Fruit fly (Drosophila melanogaster) whole organism, prepupa: ENCODE measurements around the gene CG7907.

Experiments used
- Blimp-1 ChIP-seq: fragments of 200-800 bp; sonication (Bioruptor generic); optimal IDR thresholded peaks from 3 replicates; lab custom pipeline; 2017; ENCODE audit warnings: missing biosample characterization, missing genetic modification characterization, mild to moderate bottlenecking, moderate library complexity, missing genetic modification reagents
- CG10631 ChIP-seq: fragments of 200-800 bp; sonication (Bioruptor generic); optimal IDR thresholded peaks from 2 replicates; lab custom pipeline; 2016; ENCODE audit warnings: missing biosample characterization, missing genetic modification characterization
- CG10669 ChIP-seq: fragments of 200-800 bp; sonication (Bioruptor generic); optimal IDR thresholded peaks from 3 replicates; lab custom pipeline; 2018; ENCODE audit warnings: missing biosample characterization, mild to moderate bottlenecking, missing genetic modification characterization, moderate library complexity
- CG11294 ChIP-seq: fragments of 200-800 bp; sonication (Bioruptor generic); IDR thresholded peaks from 2 replicates; pipeline ENCODE4 v1.3.6; 2022; ENCODE audit warnings: missing biosample characterization, missing genetic modification characterization
- CG11762 ChIP-seq: fragments of 200-800 bp; sonication (Bioruptor generic); optimal IDR thresholded peaks from 3 replicates; lab custom pipeline; 2016; ENCODE audit warnings: missing biosample characterization, missing genetic modification characterization; ENCODE audit not compliant: insufficient read depth
- CG11902 ChIP-seq: fragments of 200-800 bp; sonication (Bioruptor generic); optimal IDR thresholded peaks from 3 replicates; lab custom pipeline; 2016; ENCODE audit warnings: missing biosample characterization, missing genetic modification characterization
- CG16779 ChIP-seq: fragments of 200-800 bp; sonication (Bioruptor generic); optimal IDR thresholded peaks from 3 replicates; lab custom pipeline; 2017; ENCODE audit warnings: missing biosample characterization, mild to moderate bottlenecking, missing genetic modification characterization
- CG32006 ChIP-seq: fragments of 200-800 bp; sonication (Bioruptor generic); optimal IDR thresholded peaks from 3 replicates; lab custom pipeline; 2017; ENCODE audit warnings: missing biosample characterization, mild to moderate bottlenecking, missing genetic modification characterization
- CG4318 ChIP-seq: fragments of 200-800 bp; sonication (Bioruptor generic); optimal IDR thresholded peaks from 3 replicates; lab custom pipeline; 2017; ENCODE audit warnings: missing biosample characterization, mild to moderate bottlenecking, missing genetic modification characterization
- CG6276 ChIP-seq: fragments of 200-800 bp; sonication (Bioruptor generic); optimal IDR thresholded peaks from 2 replicates; lab custom pipeline; 2017; ENCODE audit warnings: missing biosample characterization, mild to moderate bottlenecking, missing genetic modification characterization
- CG6792 ChIP-seq: fragments of 200-800 bp; sonication (Bioruptor generic); optimal IDR thresholded peaks from 3 replicates; lab custom pipeline; 2016; ENCODE audit warnings: missing biosample characterization, missing genetic modification characterization
- CG6808 ChIP-seq: fragments of 200-800 bp; sonication (Bioruptor generic); optimal IDR thresholded peaks from 3 replicates; lab custom pipeline; 2017; ENCODE audit warnings: missing biosample characterization, missing genetic modification characterization, mild to moderate bottlenecking, moderate library complexity, missing genetic modification reagents
- CG6854 ChIP-seq: fragments of 200-800 bp; sonication (Bioruptor generic); optimal IDR thresholded peaks from 2 replicates; lab custom pipeline; 2017; ENCODE audit warnings: missing biosample characterization, mild to moderate bottlenecking, missing genetic modification characterization
- CG7368 ChIP-seq: fragments of 200-800 bp; sonication (Bioruptor generic); optimal IDR thresholded peaks from 3 replicates; lab custom pipeline; 2016; ENCODE audit warnings: missing biosample characterization, missing genetic modification characterization
- CG8319 ChIP-seq: fragments of 200-800 bp; sonication (Bioruptor generic); optimal IDR thresholded peaks from 3 replicates; lab custom pipeline; 2016; ENCODE audit warnings: missing biosample characterization, missing genetic modification characterization
- CG8632 ChIP-seq: fragments of 200-800 bp; sonication (Bioruptor generic); optimal IDR thresholded peaks from 3 replicates; lab custom pipeline; 2016; ENCODE audit warnings: missing biosample characterization, missing genetic modification characterization
- Eip75B ChIP-seq: fragments of 200-800 bp; sonication (Bioruptor generic); optimal IDR thresholded peaks from 3 replicates; lab custom pipeline; 2016; ENCODE audit warnings: missing biosample characterization, missing genetic modification characterization
- Eip78C ChIP-seq: fragments of 200-800 bp; sonication (Bioruptor generic); peaks from one replicate; lab custom pipeline; 2016; ENCODE audit warnings: missing biosample characterization, missing genetic modification characterization
- Ets21C ChIP-seq: fragments of 200-800 bp; sonication (Bioruptor generic); optimal IDR thresholded peaks from 3 replicates; lab custom pipeline; 2016; ENCODE audit warnings: missing biosample characterization, missing genetic modification characterization
- Ets96B ChIP-seq: fragments of 200-800 bp; optimal IDR thresholded peaks from 2 replicates; lab custom pipeline; 2019; ENCODE audit warnings: missing biosample characterization, mild to moderate bottlenecking, missing genetic modification characterization, moderate library complexity
- Gug ChIP-seq: fragments of 200-800 bp; sonication (Bioruptor generic); IDR thresholded peaks from 2 replicates; pipeline ENCODE4 v1.3.6; 2022; ENCODE audit warnings: missing biosample characterization, missing genetic modification characterization
- Hr39 ChIP-seq: fragments of 200-800 bp; sonication (Bioruptor generic); optimal IDR thresholded peaks from 2 replicates; lab custom pipeline; 2016; ENCODE audit warnings: missing biosample characterization, missing genetic modification characterization
- Hr4 ChIP-seq: fragments of 200-800 bp; sonication (Bioruptor generic); optimal IDR thresholded peaks from 3 replicates; lab custom pipeline; 2016; ENCODE audit warnings: missing biosample characterization, missing genetic modification characterization
- Lpt ChIP-seq: fragments of 200-800 bp; sonication (Bioruptor generic); optimal IDR thresholded peaks from 3 replicates; lab custom pipeline; 2016; ENCODE audit warnings: missing biosample characterization, missing genetic modification characterization
- Smox ChIP-seq: fragments of 200-800 bp; sonication (Bioruptor generic); optimal IDR thresholded peaks from 3 replicates; lab custom pipeline; 2016; ENCODE audit warnings: missing biosample characterization, missing genetic modification characterization
- Sox102F ChIP-seq: fragments of 200-800 bp; sonication (Bioruptor generic); optimal IDR thresholded peaks from 2 replicates; lab custom pipeline; 2016; ENCODE audit warnings: missing biosample characterization, mild to moderate bottlenecking, missing genetic modification characterization
- Sox14 ChIP-seq: fragments of 200-800 bp; sonication (Bioruptor generic); optimal IDR thresholded peaks from 3 replicates; lab custom pipeline; 2016; ENCODE audit warnings: missing biosample characterization, missing genetic modification characterization
- cyc ChIP-seq: fragments of 200-800 bp; sonication (Bioruptor generic); optimal IDR thresholded peaks from 3 replicates; lab custom pipeline; 2016; ENCODE audit warnings: missing biosample characterization, missing genetic modification characterization
- dsx ChIP-seq: fragments of 200-800 bp; optimal IDR thresholded peaks from 3 replicates; lab custom pipeline; 2019; ENCODE audit warnings: missing biosample characterization, mild to moderate bottlenecking, missing genetic modification characterization, moderate library complexity; ENCODE audit not compliant: poor library complexity, severe bottlenecking
- eg ChIP-seq: fragments of 200-800 bp; sonication (Bioruptor generic); IDR thresholded peaks from 3 replicates; pipeline ENCODE4 v1.3.6; 2022; ENCODE audit warnings: missing biosample characterization, missing genetic modification characterization
- esn ChIP-seq: fragments of 200-800 bp; sonication (Bioruptor generic); optimal IDR thresholded peaks from 2 replicates; lab custom pipeline; 2016; ENCODE audit warnings: missing biosample characterization, mild to moderate bottlenecking, missing genetic modification characterization, moderate library complexity
- fd59A ChIP-seq: fragments of 200-800 bp; sonication (Bioruptor generic); optimal IDR thresholded peaks from 2 replicates; lab custom pipeline; 2017; ENCODE audit warnings: missing biosample characterization, mild to moderate bottlenecking, missing genetic modification characterization, missing genetic modification reagents
- fd85E ChIP-seq: fragments of 200-800 bp; sonication (Bioruptor generic); optimal IDR thresholded peaks from 3 replicates; lab custom pipeline; 2016; ENCODE audit warnings: missing biosample characterization, missing genetic modification characterization
- fkh ChIP-seq: fragments of 200-800 bp; sonication (Bioruptor generic); optimal IDR thresholded peaks from 3 replicates; lab custom pipeline; 2017; ENCODE audit warnings: missing biosample characterization, mild to moderate bottlenecking, missing genetic modification characterization, moderate library complexity
- pdm3 ChIP-seq: fragments of 200-800 bp; sonication (Bioruptor generic); optimal IDR thresholded peaks from 3 replicates; lab custom pipeline; 2016; ENCODE audit warnings: missing biosample characterization, missing genetic modification characterization
- spab ChIP-seq: fragments of 200-800 bp; sonication (Bioruptor generic); optimal IDR thresholded peaks from 2 replicates; lab custom pipeline; 2017; ENCODE audit warnings: missing biosample characterization, mild to moderate bottlenecking, missing genetic modification characterization, missing genetic modification reagents
- ss ChIP-seq, 2 experiments: fragments of 200-800 bp; sonication (Bioruptor generic); optimal IDR thresholded peaks; 2 replicates in 1 of 2; 3 replicates in 1 of 2; lab custom pipeline; 2017 to 2018; ENCODE audit warnings: mild to moderate bottlenecking in 2 of 2, missing biosample characterization in 2 of 2, missing genetic modification characterization in 2 of 2, moderate library complexity in 1 of 2
- svp ChIP-seq: fragments of 200-800 bp; sonication (Bioruptor generic); peaks from one replicate; lab custom pipeline; 2016; ENCODE audit warnings: missing biosample characterization, missing genetic modification characterization
- vri ChIP-seq: fragments of 200-800 bp; sonication (Bioruptor generic); optimal IDR thresholded peaks from 3 replicates; lab custom pipeline; 2016; ENCODE audit warnings: missing biosample characterization, mild to moderate bottlenecking, missing genetic modification characterization

Gene CG7907

dm6 chr3R:21388564-21388963, 15.0 kb upstream of the CG7907 start, which contains the start of gene bap:
Gene bap, plus strand, starts transcription at chr3R:21388880.
- no peak for TF ChIP-seq Ets21C
- TF ChIP-seq CG8632 = no peak
- TF ChIP-seq CG7368 (GFP tag; lab: Kevin White, UChicago) = no peak
- no peak for TF ChIP-seq CG10669 (GFP tag; lab: Kevin White, UChicago)
- no peak for TF ChIP-seq esn (GFP tag; lab: Kevin White, UChicago)
- TF ChIP-seq CG16779 (tag; lab: Kevin White, UChicago) = no peak
- no peak for TF ChIP-seq CG6808 (GFP tag; lab: Kevin White, UChicago)
- no peak for TF ChIP-seq CG4318 (GFP tag; lab: Kevin White, UChicago)
- TF ChIP-seq CG6276 (GFP tag; lab: Kevin White, UChicago) = no peak
- no peak for TF ChIP-seq svp (GFP tag; lab: Kevin White, UChicago)
- no peak for TF ChIP-seq Eip75B (GFP tag; lab: Kevin White, UChicago)
- TF ChIP-seq CG8319 (GFP tag; lab: Kevin White, UChicago) = no peak
- no peak for TF ChIP-seq Lpt (GFP tag; lab: Kevin White, UChicago)

- no peak for TF ChIP-seq eg (GFP tag; lab: Robert Waterston, UW)
- no peak for TF ChIP-seq CG8319 (GFP tag; lab: Kevin White, UChicago)
- no peak for TF ChIP-seq pdm3 (GFP tag; lab: Kevin White, UChicago)
- no peak for TF ChIP-seq vri (GFP tag; lab: Kevin White, UChicago)
- TF ChIP-seq CG11294 (GFP tag; lab: Robert Waterston, UW) = no peak
- TF ChIP-seq CG11902 = no peak
- TF ChIP-seq Hr4 = no peak
These were observed 12.6 kb upstream of the CG7907 start for dm6 chr3R:21390959-21391358.

- TF ChIP-seq CG6808 (GFP tag; lab: Kevin White, UChicago) = no peak
- TF ChIP-seq Gug (GFP tag; lab: Robert Waterston, UW) = no peak
- no peak for TF ChIP-seq ss (GFP tag; optimal IDR thresholded peaks at IDR 0.05; lab: Kevin White, UChicago)
- no peak for TF ChIP-seq esn (GFP tag; lab: Kevin White, UChicago)
- TF ChIP-seq CG11762 (GFP tag; lab: Kevin White, UChicago) = no peak
- TF ChIP-seq Eip78C (GFP tag; lab: Kevin White, UChicago) = no peak
- no peak for TF ChIP-seq CG11294 (GFP tag; lab: Robert Waterston, UW)
- no peak for TF ChIP-seq Smox (GFP tag; lab: Kevin White, UChicago)
- no peak for TF ChIP-seq cyc
- no peak for TF ChIP-seq CG6276 (GFP tag; lab: Kevin White, UChicago)
- TF ChIP-seq CG6792 (GFP tag; lab: Kevin White, UChicago) = no peak
- TF ChIP-seq CG6854 (GFP tag; lab: Kevin White, UChicago) = no peak
These were observed 11.3 kb upstream of the CG7907 start for dm6 chr3R:21392221-21392620.

dm6 chr3R:21393005-21393729, 10.4 kb upstream of the CG7907 start:
- TF ChIP-seq spab (GFP tag; lab: Kevin White, UChicago) = no peak
- TF ChIP-seq Ets96B (tag; lab: Kevin White, UChicago) = no peak
- peak; percentile 62 for TF ChIP-seq svp (GFP tag; lab: Kevin White, UChicago)

dm6 chr3R:21399642-21400041, 3.9 kb upstream of the CG7907 start, which contains the start of gene Ugt49B2:
Gene Ugt49B2, minus strand, starts transcription at chr3R:21399742.
- TF ChIP-seq fd85E (GFP tag; lab: Kevin White, UChicago) = no peak
- TF ChIP-seq Sox14 = no peak
- no peak for TF ChIP-seq eg (GFP tag; lab: Robert Waterston, UW)
- TF ChIP-seq CG32006 (GFP tag; lab: Kevin White, UChicago) = no peak
- TF ChIP-seq CG11762 (GFP tag; lab: Kevin White, UChicago) = no peak
- no peak for TF ChIP-seq CG11902
- TF ChIP-seq Gug (GFP tag; lab: Robert Waterston, UW) = no peak
- no peak for TF ChIP-seq dsx (GFP tag; lab: Kevin White, UChicago)
- no peak for TF ChIP-seq spab (GFP tag; lab: Kevin White, UChicago)
- no peak for TF ChIP-seq fd59A (GFP tag; lab: Kevin White, UChicago)
- no peak for TF ChIP-seq CG10631
- TF ChIP-seq cyc = no peak
- TF ChIP-seq Eip78C (GFP tag; lab: Kevin White, UChicago) = no peak
- TF ChIP-seq vri (GFP tag; lab: Kevin White, UChicago) = no peak
- TF ChIP-seq Ets96B (tag; lab: Kevin White, UChicago) = no peak
- TF ChIP-seq Hr39 (GFP tag; lab: Kevin White, UChicago) = no peak
- no peak for TF ChIP-seq CG8632
- TF ChIP-seq Blimp-1 (GFP tag; lab: Kevin White, UChicago) = no peak
- TF ChIP-seq Sox102F (GFP tag; lab: Kevin White, UChicago) = no peak
- no peak for TF ChIP-seq fkh
